Worm (Caenorhabditis elegans) whole organism, L4 larva: ENCODE results near the gene C13B4.1.

Experiments
- F37D6.2 ChIP-seq: sonication (generic microtip); optimal IDR thresholded peaks from 2 replicates; lab custom pipeline; 2016; ENCODE audit warnings: mild to moderate bottlenecking, missing genetic modification characterization, missing compliant biosample characterization
- mdl-1 ChIP-seq, 2 experiments: fragments of 150-350 bp in 1 of 2; sonication (generic microtip) in 1 of 2; optimal IDR thresholded peaks; 2 replicates each; lab custom pipeline; 2014 to 2017; ENCODE audit warnings: missing biosample characterization in 2 of 2, missing genetic modification characterization in 2 of 2
- nhr-102 ChIP-seq: sonication (generic microtip); optimal IDR thresholded peaks from 2 replicates; lab custom pipeline; 2016; ENCODE audit warnings: mild to moderate bottlenecking, missing genetic modification characterization, moderate library complexity, missing compliant biosample characterization
- set-16 ChIP-seq: fragments of 200-800 bp; sonication (Bioruptor generic); IDR thresholded peaks from 2 replicates; pipeline ENCODE4 v1.3.6; 2022; ENCODE audit warnings: missing genetic modification reagents, missing genetic modification characterization, missing compliant biosample characterization
- snpc-4 ChIP-seq: fragments of 150-350 bp; optimal IDR thresholded peaks from 2 replicates; lab custom pipeline; 2014; ENCODE audit warnings: missing biosample characterization, missing genetic modification characterization
- vab-7 ChIP-seq: fragments of 200-800 bp; sonication (Bioruptor generic); IDR thresholded peaks from 2 replicates; pipeline ENCODE4 v1.3.6; 2022; ENCODE audit warnings: missing genetic modification reagents, missing genetic modification characterization, missing compliant biosample characterization

DNA sequence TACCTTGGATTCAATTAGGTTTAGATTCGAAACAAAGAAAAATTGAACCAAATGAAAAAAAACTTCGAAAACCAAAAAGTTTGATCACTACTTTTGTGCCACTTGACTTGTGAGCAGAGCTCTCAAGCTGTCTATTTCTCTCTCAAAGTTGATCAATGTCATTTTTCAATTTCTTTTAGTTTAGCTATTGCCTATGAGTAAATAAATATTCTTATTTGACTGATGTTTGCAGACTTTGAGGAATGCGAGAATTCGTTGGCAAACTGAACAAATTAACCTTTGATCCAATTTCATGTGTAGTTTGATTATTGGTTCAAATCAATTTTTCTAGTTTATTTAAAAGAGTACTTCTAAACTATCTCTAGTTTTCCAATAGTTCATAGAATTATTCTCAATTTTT lies 4.4 kb upstream of the C13B4.1 start:
- no peak for TF ChIP-seq mdl-1 (tag; optimal IDR thresholded peaks at IDR 0.05; lab: Kevin White, UChicago)
- TF ChIP-seq nhr-102 (tag; lab: Kevin White, UChicago), result no peak
- TF ChIP-seq set-16 (GFP tag; lab: Robert Waterston, UW), result no peak
- TF ChIP-seq F37D6.2 (tag; lab: Kevin White, UChicago), result no peak
- TF ChIP-seq snpc-4 (tag; lab: Kevin White, UChicago), result no peak
- TF ChIP-seq vab-7 (GFP tag; lab: Robert Waterston, UW), result no peak
